Worm (Caenorhabditis elegans): ENCODE results near the gene dnj-25.

dnj-25 gene

DNA sequence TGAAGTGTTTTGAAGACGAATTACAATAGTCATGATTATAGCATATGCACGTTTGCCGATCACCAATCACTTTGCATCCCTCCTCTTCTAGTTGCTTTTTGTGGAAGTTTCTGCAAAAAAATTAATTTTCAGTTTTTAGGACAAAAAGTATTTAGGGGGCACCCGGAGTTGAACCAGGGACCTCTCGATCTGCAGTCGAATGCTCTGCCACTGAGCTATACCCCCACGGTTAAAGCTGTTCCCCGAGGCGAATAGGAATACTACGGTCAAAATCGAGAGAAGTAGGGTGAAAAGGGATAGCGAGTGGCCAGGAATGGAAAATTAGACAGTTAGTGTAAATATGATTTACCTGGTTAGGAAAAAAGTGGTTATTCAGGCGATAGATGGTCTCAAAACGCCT, 50.2 kb downstream of the dnj-25 start (continued):
- TF ChIP-seq ztf-11 (tag; optimal IDR thresholded peaks at IDR 0.05) (no peak), hlh-11 (tag; optimal IDR thresholded peaks at IDR 0.05) (peak; percentile 47), mdt-29 (GFP tag; IDR thresholded peaks at IDR 0.05) (peak; percentile 66), snpc-4 (tag; optimal IDR thresholded peaks at IDR 0.05) (no peak), sdz-12 (GFP tag; optimal IDR thresholded peaks at IDR 0.05) (peak; percentile 60), ctbp-1 (GFP tag; IDR thresholded peaks at IDR 0.05) (peak; percentile 70), nhr-42 (GFP tag; IDR thresholded peaks at IDR 0.05) (peak; percentile 58; the same call in 1 of the 2 replicates), egl-43 (GFP tag; IDR thresholded peaks at IDR 0.05) (peak; percentile 95), pha-4 (GFP tag; IDR thresholded peaks at IDR 0.05) (peak; percentile 88), pha-4 (tag; optimal IDR thresholded peaks at IDR 0.05) (no peak), zfp-3 (GFP tag; conservative IDR thresholded peaks at IDR 0.05) (no peak), nhr-6 (tag; optimal IDR thresholded peaks at IDR 0.05) (peak; percentile 58), zip-2 (tag; optimal IDR thresholded peaks at IDR 0.05) (no peak), hlh-30 (tag; optimal IDR thresholded peaks at IDR 0.05; ENCODE audit: insufficient read depth) (peak; percentile 0), ceh-62 (tag; optimal IDR thresholded peaks at IDR 0.05) (no peak), mdl-1 (tag; optimal IDR thresholded peaks at IDR 0.05) (no peak), lim-7 (GFP tag; IDR thresholded peaks at IDR 0.05) (peak; percentile 92), Y48G9A.11 (GFP tag; IDR thresholded peaks at IDR 0.05) (peak; percentile 80), egl-27 (tag; optimal IDR thresholded peaks at IDR 0.05) (no peak), nhr-111 (GFP tag; optimal IDR thresholded peaks at IDR 0.05) (no peak), F37D6.2 (tag; optimal IDR thresholded peaks at IDR 0.05) (no peak), ama-1 (optimal IDR thresholded peaks at IDR 0.05) (no peak), Y5F2A.4 (GFP tag; optimal IDR thresholded peaks at IDR 0.05) (peak; percentile 22), F49E8.2 (tag; optimal IDR thresholded peaks at IDR 0.05; ENCODE audit: borderline replicate concordance) (peak; percentile 16), ceh-28 (tag; optimal IDR thresholded peaks at IDR 0.05) (no peak), F26F4.8 (GFP tag; conservative IDR thresholded peaks at IDR 0.05) (peak; percentile 88), arid-1 (GFP tag; conservative IDR thresholded peaks at IDR 0.05) (peak; percentile 85), ceh-32 (tag; optimal IDR thresholded peaks at IDR 0.05; ENCODE audit: poor library complexity) (no peak), T26A8.4 (GFP tag; IDR thresholded peaks at IDR 0.05) (peak; percentile 87), aly-2 (tag; optimal IDR thresholded peaks at IDR 0.05) (no peak), duxl-1 (tag; optimal IDR thresholded peaks at IDR 0.05; ENCODE audit: poor library complexity) (peak; percentile 71), lin-1 (GFP tag; IDR thresholded peaks at IDR 0.05) (peak; percentile 81), mes-2 (tag; optimal IDR thresholded peaks at IDR 0.05; ENCODE audit: poor library complexity, severe bottlenecking) (peak; percentile 82), T20F7.1 (GFP tag; optimal IDR thresholded peaks at IDR 0.05) (peak; percentile 41), lin-13 (GFP tag; optimal IDR thresholded peaks at IDR 0.05) (no peak), vab-7 (GFP tag; IDR thresholded peaks at IDR 0.05) (peak; percentile 84), nhr-28 (tag; optimal IDR thresholded peaks at IDR 0.05) (peak; percentile 29), nhr-11 (tag; optimal IDR thresholded peaks at IDR 0.05) (no peak), unc-62 (GFP tag; optimal IDR thresholded peaks at IDR 0.05 in 1 of 2) (no peak), unc-62 (tag; optimal IDR thresholded peaks at IDR 0.05) (no peak), R02D3.7 (tag; optimal IDR thresholded peaks at IDR 0.05) (no peak), zfp-2 (tag; optimal IDR thresholded peaks at IDR 0.05) (peak; percentile 11), lsy-2 (tag; optimal IDR thresholded peaks at IDR 0.05) (peak in 1 of 2 experiments; percentile 57), skn-1 (tag; optimal IDR thresholded peaks at IDR 0.05) (no peak), daf-8 (GFP tag; IDR thresholded peaks at IDR 0.05) (no peak), ZK546.5 (tag; optimal IDR thresholded peaks at IDR 0.05) (no peak), hif-1 (tag; optimal IDR thresholded peaks at IDR 0.05) (peak in 1 of 2 experiments; percentile 8), snpc-1.2 (GFP tag; IDR thresholded peaks at IDR 0.05) (peak; percentile 80), D1046.2 (GFP tag; IDR thresholded peaks at IDR 0.05) (peak; percentile 76; the same call in 1 of the 2 replicates), php-3 (GFP tag; IDR thresholded peaks at IDR 0.05) (peak; percentile 51; the same call in 1 of the 2 replicates), pqm-1 (tag; optimal IDR thresholded peaks at IDR 0.05) (no peak), dpl-1 (GFP tag; optimal IDR thresholded peaks at IDR 0.05) (peak; percentile 13)

Data from whole organism, L4 larva.